Worm (Caenorhabditis elegans): Measurements from ENCODE around the gene Y73B6A.1.

Gene Y73B6A.1

DNA sequence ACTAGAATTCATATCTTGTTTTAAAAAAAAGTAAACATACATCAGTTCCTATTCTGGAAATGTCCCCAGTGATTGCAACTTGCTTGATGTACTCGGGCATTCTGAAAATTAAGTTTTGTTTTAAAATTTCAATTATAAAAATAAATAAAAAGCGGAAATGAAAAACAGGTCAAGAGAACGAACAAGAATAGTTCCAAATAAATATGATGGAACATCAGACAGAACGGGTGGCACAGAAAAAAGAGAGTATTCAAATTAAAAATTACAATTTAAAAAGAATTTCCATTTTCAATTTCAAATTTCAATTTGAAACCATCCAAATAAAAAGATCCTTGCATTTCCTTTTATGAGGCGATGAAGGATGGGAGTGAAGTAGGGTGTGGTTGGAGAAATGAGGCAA lies 46.5 kb downstream of the Y73B6A.1 start, which contains the start of gene C01B10.3:
Gene C01B10.3, minus strand, starts transcription at position 101 of the 400 bp plus-strand sequence.
- no peak for TF ChIP-seq snpc-4 (tag; optimal IDR thresholded peaks at IDR 0.05)

DNA sequence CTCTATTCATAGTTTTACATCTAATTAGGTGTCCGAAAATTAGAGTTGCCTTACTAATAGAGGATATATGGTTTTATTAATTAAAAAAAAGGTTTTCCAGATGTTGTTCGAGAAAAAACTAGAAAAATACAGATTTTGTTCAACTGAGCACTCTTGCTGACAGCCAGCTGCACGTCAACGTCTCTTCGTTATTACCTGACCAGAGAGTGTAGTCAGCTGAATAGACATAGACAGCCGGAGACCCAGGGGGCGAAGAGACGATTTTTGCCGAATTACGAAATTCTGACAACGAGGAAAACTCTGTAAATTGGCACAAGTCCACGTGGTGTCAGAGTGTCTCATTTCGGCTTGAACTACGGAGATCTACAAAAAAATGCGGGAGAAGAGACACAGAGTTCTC lies 49.2 kb downstream of the Y73B6A.1 start:
- peak in 1 of 2 experiments; percentile 36 for TF ChIP-seq lin-35 (GFP tag; optimal IDR thresholded peaks at IDR 0.05)
- TF ChIP-seq efl-1 (optimal IDR thresholded peaks at IDR 0.05): peak; percentile 12 to 53
- TF ChIP-seq efl-1 (GFP tag; optimal IDR thresholded peaks at IDR 0.05 in 1 of 2): peak in 1 of 2 experiments; percentile 89
- TF ChIP-seq skn-1 (tag; optimal IDR thresholded peaks at IDR 0.05): peak; percentile 48
- TF ChIP-seq mdl-1 (tag; optimal IDR thresholded peaks at IDR 0.05): peak in 1 of 2 experiments; percentile 2
- no peak for TF ChIP-seq rnt-1 (tag; optimal IDR thresholded peaks at IDR 0.05)
- peak in 1 of 3 experiments; percentile 16 for TF ChIP-seq ceh-82 (tag; optimal IDR thresholded peaks at IDR 0.05)
- TF ChIP-seq lsy-2 (tag; optimal IDR thresholded peaks at IDR 0.05): peak in 1 of 2 experiments; percentile 42
- TF ChIP-seq nhr-20 (tag; optimal IDR thresholded peaks at IDR 0.05): peak; percentile 24
- TF ChIP-seq hlh-4 (tag; optimal IDR thresholded peaks at IDR 0.05): no peak

DNA sequence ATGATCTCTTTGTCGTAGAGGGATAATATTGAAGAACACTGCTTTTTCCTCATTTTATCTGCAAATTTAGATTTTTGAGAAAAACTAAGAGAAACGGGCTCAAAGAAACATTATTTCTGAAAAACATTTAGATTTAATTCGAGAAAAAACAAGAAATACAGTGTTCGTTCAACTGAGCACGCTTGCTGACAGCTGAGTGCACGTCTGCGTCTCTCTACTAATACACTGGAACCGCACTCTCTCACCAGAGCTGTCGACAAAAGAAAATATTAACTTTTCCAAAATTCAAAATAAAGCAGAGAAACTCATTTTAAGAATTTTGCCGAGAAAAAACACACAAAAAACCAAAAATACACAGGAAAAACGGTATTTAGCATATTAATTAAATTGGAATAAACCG lies 54.5 kb downstream of the Y73B6A.1 start, which contains the start of gene drh-1:
Gene drh-1, minus strand, starts transcription at position 58 of the 400 bp plus-strand sequence.
- TF ChIP-seq pag-3 (tag; optimal IDR thresholded peaks at IDR 0.05; ENCODE audit: borderline replicate concordance, insufficient read depth) (no peak), lin-35 (GFP tag; optimal IDR thresholded peaks at IDR 0.05) (peak in 1 of 2 experiments; percentile 6), hlh-17 (GFP tag; optimal IDR thresholded peaks at IDR 0.05; ENCODE audit: borderline replicate concordance) (no peak), hpl-2 (GFP tag; optimal IDR thresholded peaks at IDR 0.05) (no peak), ets-5 (GFP tag; IDR thresholded peaks at IDR 0.05) (no peak), pqm-1 (tag; optimal IDR thresholded peaks at IDR 0.05) (no peak), nhr-237 (tag; optimal IDR thresholded peaks at IDR 0.05) (no peak), unc-98 (GFP tag; IDR thresholded peaks at IDR 0.05) (no peak), lsy-2 (tag; optimal IDR thresholded peaks at IDR 0.05) (peak in 1 of 2 experiments; percentile 52), dpl-1 (GFP tag; optimal IDR thresholded peaks at IDR 0.05) (peak in 1 of 3 experiments; percentile 30), unc-62 (GFP tag; optimal IDR thresholded peaks at IDR 0.05) (no peak), irx-1 (tag; optimal IDR thresholded peaks at IDR 0.05) (no peak), efl-1 (optimal IDR thresholded peaks at IDR 0.05) (peak; percentile 19 to 29), efl-1 (GFP tag; optimal IDR thresholded peaks at IDR 0.05 in 1 of 2) (no peak), nhr-71 (tag; optimal IDR thresholded peaks at IDR 0.05) (no peak), F16B12.6 (tag; optimal IDR thresholded peaks at IDR 0.05) (no peak), C16A3.4 (tag; optimal IDR thresholded peaks at IDR 0.05) (no peak), nhr-19 (GFP tag; conservative IDR thresholded peaks at IDR 0.05) (no peak), ama-1 (optimal IDR thresholded peaks at IDR 0.05) (no peak), fkh-10 (GFP tag; optimal IDR thresholded peaks at IDR 0.05) (no peak), alr-1 (tag; optimal IDR thresholded peaks at IDR 0.05; ENCODE audit: borderline replicate concordance) (no peak), zag-1 (tag; optimal IDR thresholded peaks at IDR 0.05) (no peak), ces-1 (GFP tag; optimal IDR thresholded peaks at IDR 0.05) (no peak), lin-14 (GFP tag; optimal IDR thresholded peaks at IDR 0.05) (peak; percentile 50)

All from whole organism, L1 larva.